Worm (Caenorhabditis elegans) whole organism, L1 larva: ENCODE data around the gene R01H2.2.

Experiments used
- C34B4.2 ChIP-seq: sonication (generic microtip); optimal IDR thresholded peaks from 2 replicates; lab custom pipeline; 2017; ENCODE audit warnings: mild to moderate bottlenecking, missing genetic modification characterization, missing compliant biosample characterization
- Y116A8C.19 ChIP-seq: sonication (generic microtip); optimal IDR thresholded peaks from 2 replicates; lab custom pipeline; 2016; ENCODE audit warnings: missing compliant biosample characterization, missing genetic modification characterization, borderline replicate concordance
- aha-1 ChIP-seq: fragments of 150-350 bp; optimal IDR thresholded peaks from 2 replicates; lab custom pipeline; 2014; ENCODE audit warnings: missing biosample characterization, missing genetic modification characterization
- aly-2 ChIP-seq: fragments of 150-350 bp; optimal IDR thresholded peaks from 2 replicates; lab custom pipeline; 2014; ENCODE audit warnings: missing biosample characterization, missing genetic modification characterization
- ama-1 ChIP-seq: fragments of 150-350 bp; optimal IDR thresholded peaks from 2 replicates; lab custom pipeline; 2014
- blmp-1 ChIP-seq: fragments of 150-350 bp; optimal IDR thresholded peaks from 2 replicates; lab custom pipeline; 2014; ENCODE audit warnings: missing biosample characterization, missing genetic modification characterization
- ceh-82 ChIP-seq, 3 experiments: fragments of 150-350 bp in 1 of 3; sonication (generic microtip) in 2 of 3; optimal IDR thresholded peaks; 2 replicates each; lab custom pipeline; 2014 to 2017; ENCODE audit warnings: missing biosample characterization in 3 of 3, missing genetic modification characterization in 3 of 3
- ceh-88 ChIP-seq: fragments of 200-800 bp; sonication (Bioruptor generic); IDR thresholded peaks from 2 replicates; pipeline ENCODE4 v1.3.6; 2022; ENCODE audit warnings: missing genetic modification characterization, missing compliant biosample characterization
- dsc-1 ChIP-seq: sonication (generic microtip); optimal IDR thresholded peaks from 2 replicates; lab custom pipeline; 2016; ENCODE audit warnings: mild to moderate bottlenecking, missing genetic modification characterization, missing compliant biosample characterization
- efl-1 ChIP-seq, 4 experiments: fragments of 150-350 bp; optimal IDR thresholded peaks in 3 of 4; peaks in 1 of 4; 1 replicate in 1 of 4; 2 replicates in 3 of 4; lab custom pipeline; 2014; ENCODE audit warnings: missing biosample characterization in 2 of 4, missing genetic modification characterization in 2 of 4, missing genetic modification reagents in 2 of 4
- egl-13 ChIP-seq: sonication (generic microtip); optimal IDR thresholded peaks from 2 replicates; lab custom pipeline; 2016; ENCODE audit warnings: missing genotype, missing genetic modification reagents, missing genetic modification characterization, missing compliant biosample characterization
- elt-2 ChIP-seq: sonication (generic microtip); optimal IDR thresholded peaks from 2 replicates; lab custom pipeline; 2016; ENCODE audit warnings: missing genetic modification characterization, mild to moderate bottlenecking, inconsistent platforms, missing compliant biosample characterization, missing genetic modification reagents
- fkh-10 ChIP-seq: sonication (generic microtip); optimal IDR thresholded peaks from 2 replicates; lab custom pipeline; 2017; ENCODE audit warnings: missing biosample characterization, missing genetic modification reagents, missing genetic modification characterization
- fkh-4 ChIP-seq: sonication (generic microtip); optimal IDR thresholded peaks from 2 replicates; lab custom pipeline; 2016; ENCODE audit warnings: missing compliant biosample characterization, missing genetic modification characterization, borderline replicate concordance
- fkh-8 ChIP-seq: sonication (generic microtip); optimal IDR thresholded peaks from 2 replicates; lab custom pipeline; 2016; ENCODE audit warnings: mild to moderate bottlenecking, missing genetic modification characterization, missing compliant biosample characterization
- fos-1 ChIP-seq: fragments of 150-350 bp; optimal IDR thresholded peaks from 2 replicates; lab custom pipeline; 2014; ENCODE audit warnings: missing biosample characterization, missing genetic modification characterization
- grh-1 ChIP-seq: fragments of 200-800 bp; sonication (Bioruptor generic); IDR thresholded peaks from 2 replicates; pipeline ENCODE4 v1.3.6; 2022; ENCODE audit warnings: missing genetic modification reagents, missing genetic modification characterization, missing compliant biosample characterization
- hlh-4 ChIP-seq: sonication (generic microtip); optimal IDR thresholded peaks from 2 replicates; lab custom pipeline; 2016; ENCODE audit warnings: mild to moderate bottlenecking, missing genetic modification characterization, missing compliant biosample characterization
- irx-1 ChIP-seq: sonication (generic microtip); optimal IDR thresholded peaks from 2 replicates; lab custom pipeline; 2016; ENCODE audit warnings: missing genetic modification characterization, missing compliant biosample characterization
- isw-1 ChIP-seq: fragments of 200-800 bp; sonication (Bioruptor generic); IDR thresholded peaks from 2 replicates; pipeline ENCODE4 v1.3.6; 2022; ENCODE audit warnings: missing genetic modification characterization, missing compliant biosample characterization
- jun-1 ChIP-seq: fragments of 150-350 bp; optimal IDR thresholded peaks from 2 replicates; lab custom pipeline; 2014; ENCODE audit warnings: missing biosample characterization, missing genetic modification reagents, missing genetic modification characterization
- lin-13 ChIP-seq: fragments of 150-350 bp; optimal IDR thresholded peaks from 2 replicates; lab custom pipeline; 2014; ENCODE audit warnings: missing biosample characterization, missing genetic modification reagents, missing genetic modification characterization
- lin-14 ChIP-seq: fragments of 200-800 bp; sonication (Bioruptor generic); optimal IDR thresholded peaks from 2 replicates; lab custom pipeline; 2018; ENCODE audit warnings: mild to moderate bottlenecking, missing genetic modification characterization, moderate library complexity, missing compliant biosample characterization
- lin-15B ChIP-seq: fragments of 150-350 bp; sonication (generic microtip); optimal IDR thresholded peaks from 3 replicates; lab custom pipeline; 2014; ENCODE audit warnings: missing biosample characterization, missing genetic modification characterization
- lin-39 ChIP-seq: fragments of 150-350 bp; optimal IDR thresholded peaks from 2 replicates; lab custom pipeline; 2014; ENCODE audit warnings: missing biosample characterization, missing genetic modification reagents, missing genetic modification characterization
- mab-9 ChIP-seq: fragments of 200-800 bp; sonication (Bioruptor generic); IDR thresholded peaks from 2 replicates; pipeline ENCODE4 v1.3.6; 2022; ENCODE audit warnings: missing genetic modification reagents, missing genetic modification characterization, missing compliant biosample characterization
- mdl-1 ChIP-seq, 2 experiments: fragments of 150-350 bp; optimal IDR thresholded peaks; 2 replicates each; lab custom pipeline; 2014 to 2017; ENCODE audit warnings: missing biosample characterization in 2 of 2, missing genetic modification characterization in 2 of 2, inconsistent platforms in 1 of 2
- mep-1 ChIP-seq: fragments of 150-350 bp; optimal IDR thresholded peaks from 2 replicates; lab custom pipeline; 2014; ENCODE audit warnings: missing biosample characterization, missing genetic modification characterization
- nhr-11 ChIP-seq: fragments of 150-350 bp; optimal IDR thresholded peaks from 2 replicates; lab custom pipeline; 2014; ENCODE audit warnings: missing biosample characterization, missing genetic modification characterization
- nhr-12 ChIP-seq: sonication (generic microtip); optimal IDR thresholded peaks from 2 replicates; lab custom pipeline; 2017; ENCODE audit warnings: missing biosample characterization, missing genetic modification characterization
- nhr-28 ChIP-seq: fragments of 150-350 bp; optimal IDR thresholded peaks from 2 replicates; lab custom pipeline; 2014; ENCODE audit warnings: missing biosample characterization, missing genetic modification characterization
- nhr-77 ChIP-seq: fragments of 150-350 bp; optimal IDR thresholded peaks from 2 replicates; lab custom pipeline; 2014; ENCODE audit warnings: missing biosample characterization, missing genetic modification characterization
- nhr-85 ChIP-seq: sonication (generic microtip); peaks from one replicate; lab custom pipeline; 2016; ENCODE audit warnings: missing genetic modification characterization, inconsistent platforms, missing compliant biosample characterization
- pag-3 ChIP-seq: sonication (generic microtip); optimal IDR thresholded peaks from 2 replicates; lab custom pipeline; 2017; ENCODE audit warnings: missing genetic modification characterization, mild to moderate bottlenecking, missing compliant biosample characterization, antibody characterized with exemption, borderline replicate concordance; ENCODE audit not compliant: insufficient read depth
- pax-3 ChIP-seq: fragments of 200-800 bp; sonication (Bioruptor generic); optimal IDR thresholded peaks from 2 replicates; lab custom pipeline; 2018; ENCODE audit warnings: mild to moderate bottlenecking, missing genetic modification characterization, moderate library complexity, missing compliant biosample characterization
- pqm-1 ChIP-seq: sonication (generic microtip); optimal IDR thresholded peaks from 3 replicates; lab custom pipeline; 2017; ENCODE audit warnings: missing biosample characterization, missing genetic modification characterization
- rnt-1 ChIP-seq: sonication (generic microtip); optimal IDR thresholded peaks from 2 replicates; lab custom pipeline; 2016; ENCODE audit warnings: mild to moderate bottlenecking, missing genetic modification characterization, moderate library complexity, missing compliant biosample characterization
- skn-1 ChIP-seq: fragments of 150-350 bp; optimal IDR thresholded peaks from 2 replicates; lab custom pipeline; 2014; ENCODE audit warnings: missing biosample characterization, missing genetic modification characterization
- snpc-4 ChIP-seq: fragments of 150-350 bp; optimal IDR thresholded peaks from 2 replicates; lab custom pipeline; 2014; ENCODE audit warnings: missing biosample characterization, missing genetic modification characterization
- snu-23 ChIP-seq: sonication (generic microtip); optimal IDR thresholded peaks from 2 replicates; lab custom pipeline; 2016; ENCODE audit warnings: missing genetic modification characterization, missing compliant biosample characterization
- sup-37 ChIP-seq: fragments of 200-800 bp; sonication (Bioruptor generic); optimal IDR thresholded peaks from 2 replicates; lab custom pipeline; 2018; ENCODE audit warnings: mild to moderate bottlenecking, missing genetic modification characterization, missing compliant biosample characterization
- tlp-1 ChIP-seq: fragments of 150-350 bp; optimal IDR thresholded peaks from 2 replicates; lab custom pipeline; 2014; ENCODE audit warnings: missing biosample characterization, missing genetic modification characterization
- unc-30 ChIP-seq: sonication (generic microtip); optimal IDR thresholded peaks from 2 replicates; lab custom pipeline; 2017; ENCODE audit warnings: missing biosample characterization, missing genetic modification characterization
- unc-62 ChIP-seq: fragments of 150-350 bp; optimal IDR thresholded peaks from 2 replicates; lab custom pipeline; 2014; ENCODE audit warnings: missing biosample characterization, missing genetic modification reagents, missing genetic modification characterization
- unc-86 ChIP-seq: sonication (generic microtip); optimal IDR thresholded peaks from 2 replicates; lab custom pipeline; 2016; ENCODE audit warnings: missing genetic modification characterization, missing compliant biosample characterization
- unc-98 ChIP-seq: fragments of 200-800 bp; sonication (Bioruptor generic); IDR thresholded peaks from 2 replicates; pipeline ENCODE4 v1.3.6; 2022; ENCODE audit warnings: missing genetic modification characterization, missing compliant biosample characterization
- xbp-1 ChIP-seq: sonication (generic microtip); optimal IDR thresholded peaks from 2 replicates; lab custom pipeline; 2016; ENCODE audit warnings: missing genetic modification characterization, missing compliant biosample characterization
- zag-1 ChIP-seq: fragments of 150-350 bp; optimal IDR thresholded peaks from 2 replicates; lab custom pipeline; 2014; ENCODE audit warnings: missing biosample characterization, missing genetic modification characterization
- ztf-11 ChIP-seq, 2 experiments: sonication (generic microtip); optimal IDR thresholded peaks; 2 replicates each; lab custom pipeline; 2016 to 2017; ENCODE audit warnings: missing genetic modification characterization in 2 of 2, missing biosample characterization in 1 of 2, missing compliant biosample characterization in 1 of 2
- ztf-4 ChIP-seq: fragments of 150-350 bp; optimal IDR thresholded peaks from 2 replicates; lab custom pipeline; 2014; ENCODE audit warnings: missing biosample characterization, missing genetic modification characterization

Gene R01H2.2

ce11 chrIII:7019724-7020123, 36.6 kb upstream of the R01H2.2 start:
- TF ChIP-seq blmp-1 (tag; lab: Kevin White, UChicago) (no peak), pag-3 (no peak), ama-1 (lab: Kevin White, UChicago) (no peak), rnt-1 (no peak), grh-1 (no peak), zag-1 (tag; lab: Kevin White, UChicago) (no peak), lin-13 (GFP tag; lab: Kevin White, UChicago) (no peak), elt-2 (no peak), ztf-11 (tag; optimal IDR thresholded peaks at IDR 0.05; lab: Kevin White, UChicago) (no peak), nhr-77 (no peak), tlp-1 (no peak), fkh-4 (tag; lab: Kevin White, UChicago) (no peak), unc-98 (GFP tag; lab: Robert Waterston, UW) (no peak), nhr-85 (tag; lab: Kevin White, UChicago) (no peak)

- TF ChIP-seq nhr-28 (no peak), unc-98 (GFP tag; lab: Robert Waterston, UW) (no peak), snu-23 (no peak), ama-1 (lab: Kevin White, UChicago) (no peak), fkh-8 (tag; lab: Kevin White, UChicago) (no peak), sup-37 (GFP tag; lab: Kevin White, UChicago) (no peak), egl-13 (no peak), nhr-11 (tag; lab: Kevin White, UChicago) (no peak), rnt-1 (no peak), lin-14 (GFP tag; lab: Kevin White, UChicago) (no peak), fkh-4 (tag; lab: Kevin White, UChicago) (no peak), fkh-10 (GFP tag; lab: Kevin White, UChicago) (no peak), mdl-1 (tag; optimal IDR thresholded peaks at IDR 0.05; lab: Kevin White, UChicago) (no peak), unc-86 (tag; lab: Kevin White, UChicago) (no peak), unc-30 (tag; lab: Kevin White, UChicago) (no peak), ceh-88 (no peak), nhr-12 (tag; lab: Kevin White, UChicago) (no peak), aly-2 (tag; lab: Kevin White, UChicago) (no peak), snpc-4 (tag; lab: Kevin White, UChicago) (no peak), Y116A8C.19 (no peak)
- TF ChIP-seq, all 84 proteins: peak for 0
These were observed 35.8 kb upstream of the R01H2.2 start, which contains the start of gene col-8 for ce11 chrIII:7020500-7020899. col-8 (minus strand) TSS chrIII:7020600.

DNA sequence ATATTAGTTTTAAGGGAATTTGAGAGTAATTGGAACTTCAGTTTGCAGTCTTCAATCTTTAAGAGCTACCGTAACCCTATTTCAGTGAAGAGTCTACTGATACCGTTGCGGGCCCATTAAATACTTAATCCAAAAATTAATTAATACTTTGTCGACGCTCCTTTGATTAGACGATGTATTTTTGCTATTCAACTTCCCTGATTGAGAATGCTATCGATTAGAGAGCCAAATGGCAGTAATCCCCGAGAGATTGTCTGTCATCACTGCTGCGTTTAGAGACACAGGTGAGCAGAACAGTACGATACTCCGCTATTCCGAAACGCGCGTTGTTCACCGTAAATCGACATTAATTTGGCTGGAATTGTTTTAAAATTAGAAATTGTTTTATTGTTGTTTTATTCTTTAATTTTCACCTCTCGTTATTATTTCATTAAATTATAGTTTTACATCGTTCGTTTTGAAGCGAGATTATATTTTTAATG, 35.1 kb upstream of the R01H2.2 start, which contains the start of gene rfl-1:
Gene rfl-1 (plus strand): TSS at position 51 of the 482 bp plus-strand sequence.
- peak; percentile 52 for TF ChIP-seq dsc-1 (tag; lab: Kevin White, UChicago)
- TF ChIP-seq pqm-1 (tag; lab: Kevin White, UChicago) = no peak
- TF ChIP-seq unc-62 (GFP tag; lab: Kevin White, UChicago) = no peak
- no peak for TF ChIP-seq hlh-4 (tag; lab: Kevin White, UChicago)
- peak; percentile 52 for TF ChIP-seq xbp-1 (tag; lab: Kevin White, UChicago)
- TF ChIP-seq efl-1 (optimal IDR thresholded peaks at IDR 0.05; lab: Kevin White, UChicago) = peak; percentile 77 to 79
- peak; percentile 74 to 96 for TF ChIP-seq efl-1 (GFP tag; optimal IDR thresholded peaks at IDR 0.05 in 1 of 2; lab: Kevin White, UChicago)
- TF ChIP-seq lin-13 (GFP tag; lab: Kevin White, UChicago) = no peak
- no peak for TF ChIP-seq nhr-12 (tag; lab: Kevin White, UChicago)
- TF ChIP-seq nhr-85 (tag; lab: Kevin White, UChicago) = peak; percentile 41
- TF ChIP-seq ceh-82 (tag; optimal IDR thresholded peaks at IDR 0.05; lab: Kevin White, UChicago) = peak in 2 of 3 experiments; percentile 25 to 62
- no peak for TF ChIP-seq pax-3
- TF ChIP-seq mep-1 = peak; percentile 61
- TF ChIP-seq fos-1 (tag; lab: Kevin White, UChicago) = peak; percentile 31
- no peak for TF ChIP-seq aha-1 (tag; lab: Kevin White, UChicago)
- TF ChIP-seq lin-15B (tag; lab: Kevin White, UChicago) = peak; percentile 75
- TF ChIP-seq unc-98 (GFP tag; lab: Robert Waterston, UW) = no peak
- no peak for TF ChIP-seq irx-1 (tag; lab: Kevin White, UChicago)
- peak; percentile 42 for TF ChIP-seq fkh-8 (tag; lab: Kevin White, UChicago)
- TF ChIP-seq isw-1 (GFP tag; lab: Robert Waterston, UW) = peak; percentile 63
- TF ChIP-seq mab-9 (GFP tag; lab: Robert Waterston, UW) = no peak
- TF ChIP-seq ztf-4 (tag; lab: Kevin White, UChicago) = no peak
- no peak for TF ChIP-seq pag-3
- TF ChIP-seq blmp-1 (tag; lab: Kevin White, UChicago) = peak; percentile 48
- TF ChIP-seq lin-39 = no peak
- peak; percentile 19 for TF ChIP-seq jun-1
- TF ChIP-seq nhr-28 = no peak
- TF ChIP-seq skn-1 = peak; percentile 33
- TF ChIP-seq sup-37 (GFP tag; lab: Kevin White, UChicago) = no peak
- no peak for TF ChIP-seq C34B4.2 (tag; lab: Kevin White, UChicago)
